Worm (Caenorhabditis elegans) whole organism, mixed stage, embryonic: ENCODE data around the gene F01G10.9.

Experiments
- M03D4.4 ChIP-seq: sonication (generic microtip); optimal IDR thresholded peaks from 2 replicates; lab custom pipeline; 2017; ENCODE audit warnings: mild to moderate bottlenecking, missing genetic modification characterization, missing compliant biosample characterization
- bed-3 ChIP-seq: fragments of 200-800 bp; sonication (Bioruptor generic); optimal IDR thresholded peaks from 3 replicates; lab custom pipeline; 2018; ENCODE audit warnings: mild to moderate bottlenecking, missing genetic modification characterization, moderate library complexity, missing compliant biosample characterization
- blmp-1 ChIP-seq: fragments of 150-350 bp; optimal IDR thresholded peaks from 2 replicates; lab custom pipeline; 2014; ENCODE audit warnings: missing biosample characterization, missing genetic modification characterization
- ceh-43 ChIP-seq: fragments of 200-800 bp; sonication (Bioruptor generic); optimal IDR thresholded peaks from 2 replicates; lab custom pipeline; 2018; ENCODE audit warnings: mild to moderate bottlenecking, missing genetic modification characterization, moderate library complexity, missing compliant biosample characterization
- ceh-83 ChIP-seq: fragments of 200-800 bp; sonication (Bioruptor generic); optimal IDR thresholded peaks from 2 replicates; lab custom pipeline; 2018; ENCODE audit warnings: mild to moderate bottlenecking, missing genetic modification characterization, missing compliant biosample characterization
- cnd-1 ChIP-seq: fragments of 200-800 bp; sonication (Bioruptor generic); optimal IDR thresholded peaks from 2 replicates; lab custom pipeline; 2018; ENCODE audit warnings: mild to moderate bottlenecking, missing genetic modification characterization, missing compliant biosample characterization
- drap-1 ChIP-seq: fragments of 200-800 bp; sonication (Bioruptor generic); optimal IDR thresholded peaks from 3 replicates; lab custom pipeline; 2018; ENCODE audit warnings: mild to moderate bottlenecking, missing genetic modification characterization, missing compliant biosample characterization
- elt-1 ChIP-seq: sonication (generic microtip); optimal IDR thresholded peaks from 2 replicates; lab custom pipeline; 2017; ENCODE audit warnings: missing genetic modification characterization, mild to moderate bottlenecking, missing compliant biosample characterization, antibody characterized with exemption, moderate library complexity, borderline replicate concordance; ENCODE audit not compliant: insufficient read depth
- elt-3 ChIP-seq: fragments of 150-350 bp; optimal IDR thresholded peaks from 2 replicates; lab custom pipeline; 2014; ENCODE audit warnings: missing biosample characterization, missing genetic modification characterization
- ham-2 ChIP-seq: fragments of 200-800 bp; sonication (Bioruptor generic); optimal IDR thresholded peaks from 2 replicates; lab custom pipeline; 2018; ENCODE audit warnings: mild to moderate bottlenecking, missing genetic modification characterization, missing compliant biosample characterization
- hlh-1 ChIP-seq: fragments of 150-350 bp; optimal IDR thresholded peaks from 2 replicates; lab custom pipeline; 2014; ENCODE audit warnings: missing biosample characterization, missing genetic modification reagents, missing genetic modification characterization
- lin-13 ChIP-seq: fragments of 150-350 bp; optimal IDR thresholded peaks from 2 replicates; lab custom pipeline; 2014; ENCODE audit warnings: missing biosample characterization, missing genetic modification characterization
- lin-32 ChIP-seq: fragments of 200-800 bp; sonication (Bioruptor generic); optimal IDR thresholded peaks from 2 replicates; lab custom pipeline; 2018; ENCODE audit warnings: mild to moderate bottlenecking, missing genetic modification characterization, missing compliant biosample characterization
- lsy-2 ChIP-seq: fragments of 150-350 bp; optimal IDR thresholded peaks from 2 replicates; lab custom pipeline; 2014; ENCODE audit warnings: missing biosample characterization, missing genetic modification characterization
- mab-5 ChIP-seq: fragments of 150-350 bp; optimal IDR thresholded peaks from 2 replicates; lab custom pipeline; 2014; ENCODE audit warnings: missing biosample characterization, missing genetic modification characterization
- nhr-12 ChIP-seq: fragments of 150-350 bp; optimal IDR thresholded peaks from 2 replicates; lab custom pipeline; 2014; ENCODE audit warnings: missing biosample characterization, missing genetic modification characterization
- nhr-2 ChIP-seq: fragments of 150-350 bp; optimal IDR thresholded peaks from 2 replicates; lab custom pipeline; 2014; ENCODE audit warnings: missing biosample characterization, missing genetic modification characterization
- nhr-237 ChIP-seq: fragments of 150-350 bp; optimal IDR thresholded peaks from 2 replicates; lab custom pipeline; 2014; ENCODE audit warnings: missing biosample characterization, missing genetic modification characterization
- nhr-28 ChIP-seq: fragments of 150-350 bp; optimal IDR thresholded peaks from 2 replicates; lab custom pipeline; 2014; ENCODE audit warnings: missing biosample characterization, missing genetic modification characterization
- nhr-76 ChIP-seq: sonication (generic microtip); optimal IDR thresholded peaks from 2 replicates; lab custom pipeline; 2017; ENCODE audit warnings: missing biosample characterization, missing genetic modification characterization
- pha-4 ChIP-seq: fragments of 150-350 bp; optimal IDR thresholded peaks from 2 replicates; lab custom pipeline; 2018; ENCODE audit warnings: missing biosample characterization, missing genetic modification reagents, missing genetic modification characterization
- sem-2 ChIP-seq: fragments of 200-800 bp; sonication (Bioruptor generic); optimal IDR thresholded peaks from 2 replicates; lab custom pipeline; 2018; ENCODE audit warnings: mild to moderate bottlenecking, missing genetic modification characterization, missing compliant biosample characterization
- snpc-4 ChIP-seq: fragments of 150-350 bp; optimal IDR thresholded peaks from 2 replicates; lab custom pipeline; 2014; ENCODE audit warnings: missing biosample characterization, missing genetic modification characterization
- sptf-1 ChIP-seq: sonication (generic microtip); optimal IDR thresholded peaks from 2 replicates; lab custom pipeline; 2017; ENCODE audit warnings: mild to moderate bottlenecking, missing genetic modification characterization, moderate library complexity, missing compliant biosample characterization
- tbx-8 ChIP-seq: fragments of 200-800 bp; sonication (Bioruptor generic); optimal IDR thresholded peaks from 2 replicates; lab custom pipeline; 2018; ENCODE audit warnings: mild to moderate bottlenecking, missing genetic modification characterization, moderate library complexity, missing compliant biosample characterization
- unc-120 ChIP-seq: sonication (generic microtip); optimal IDR thresholded peaks from 2 replicates; lab custom pipeline; 2017; ENCODE audit warnings: missing genetic modification characterization, missing compliant biosample characterization; ENCODE audit not compliant: poor library complexity, severe bottlenecking
- unc-62 ChIP-seq: fragments of 150-350 bp; optimal IDR thresholded peaks from 2 replicates; lab custom pipeline; 2014; ENCODE audit warnings: missing biosample characterization, missing genetic modification reagents, missing genetic modification characterization
- zip-8 ChIP-seq: fragments of 150-350 bp; optimal IDR thresholded peaks from 2 replicates; lab custom pipeline; 2014; ENCODE audit warnings: missing biosample characterization, missing genetic modification characterization
- ztf-11 ChIP-seq: fragments of 150-350 bp; optimal IDR thresholded peaks from 2 replicates; lab custom pipeline; 2014; ENCODE audit warnings: missing biosample characterization, missing genetic modification characterization

The F01G10.9 gene

ce11 chrIV:10251764-10252163 is 7.7 kb downstream of the F01G10.9 start:
- TF ChIP-seq ceh-83 (GFP tag; lab: Kevin White, UChicago) (no peak), elt-3 (no peak), elt-1 (tag; lab: Kevin White, UChicago) (peak; percentile 57), nhr-2 (tag; lab: Kevin White, UChicago) (peak; percentile 74)
- TF ChIP-seq, all 35 proteins: peak for 2

- TF ChIP-seq cnd-1 (tag; lab: Kevin White, UChicago) (no peak), ceh-43 (GFP tag; lab: Kevin White, UChicago) (no peak), elt-1 (tag; lab: Kevin White, UChicago) (no peak), nhr-76 (tag; lab: Kevin White, UChicago) (no peak), unc-120 (tag; lab: Kevin White, UChicago) (no peak), nhr-2 (tag; lab: Kevin White, UChicago) (no peak), sem-2 (GFP tag; lab: Kevin White, UChicago) (no peak), nhr-237 (tag; lab: Kevin White, UChicago) (no peak)
Observed at ce11 chrIV:10251261-10251660, 8.2 kb downstream of the F01G10.9 start.

ce11 chrIV:10250577-10251075 is 8.8 kb downstream of the F01G10.9 start, which contains the start of gene daf-14:
TSS of gene daf-14 (plus strand) at chrIV:10250627.
- TF ChIP-seq hlh-1 (tag; lab: Kevin White, UChicago) = no peak
- no peak for TF ChIP-seq lin-13 (tag; lab: Kevin White, UChicago)
- no peak for TF ChIP-seq blmp-1 (tag; lab: Kevin White, UChicago)
- TF ChIP-seq unc-120 (tag; lab: Kevin White, UChicago) = no peak
- TF ChIP-seq sem-2 (GFP tag; lab: Kevin White, UChicago) = no peak
- TF ChIP-seq zip-8 (tag; lab: Kevin White, UChicago) = no peak
- TF ChIP-seq lsy-2 (tag; lab: Kevin White, UChicago) = no peak
- TF ChIP-seq nhr-237 (tag; lab: Kevin White, UChicago) = no peak
- no peak for TF ChIP-seq ceh-43 (GFP tag; lab: Kevin White, UChicago)

ce11 chrIV:10245666-10246210 is 13.7 kb downstream of the F01G10.9 start, which contains the start of gene F01G10.10:
TSS of gene F01G10.10 (plus strand) at chrIV:10246160.
- TF ChIP-seq nhr-12 (tag; lab: Kevin White, UChicago) (no peak), snpc-4 (no peak), M03D4.4 (tag; lab: Kevin White, UChicago) (no peak), nhr-76 (tag; lab: Kevin White, UChicago) (no peak), tbx-8 (GFP tag; lab: Kevin White, UChicago) (no peak), lin-32 (GFP tag; lab: Kevin White, UChicago) (no peak), nhr-237 (tag; lab: Kevin White, UChicago) (no peak), blmp-1 (tag; lab: Kevin White, UChicago) (peak; percentile 66)

- TF ChIP-seq bed-3 (GFP tag; lab: Kevin White, UChicago) (no peak), mab-5 (tag; lab: Kevin White, UChicago) (no peak), unc-62 (GFP tag; lab: Kevin White, UChicago) (no peak), nhr-76 (tag; lab: Kevin White, UChicago) (no peak), ham-2 (GFP tag; lab: Kevin White, UChicago) (no peak), sptf-1 (tag; lab: Kevin White, UChicago) (no peak), tbx-8 (GFP tag; lab: Kevin White, UChicago) (no peak), lin-32 (GFP tag; lab: Kevin White, UChicago) (no peak), ztf-11 (no peak), elt-3 (no peak), nhr-28 (tag; lab: Kevin White, UChicago) (no peak), nhr-12 (tag; lab: Kevin White, UChicago) (no peak), pha-4 (tag; lab: Kevin White, UChicago) (no peak), drap-1 (GFP tag; lab: Kevin White, UChicago) (no peak), cnd-1 (tag; lab: Kevin White, UChicago) (no peak), blmp-1 (tag; lab: Kevin White, UChicago) (no peak), sem-2 (GFP tag; lab: Kevin White, UChicago) (no peak)
Observed at ce11 chrIV:10243276-10243675, 16.2 kb downstream of the F01G10.9 start, which contains the start of gene tkt-1. TSS of gene tkt-1 (plus strand) at chrIV:10243612.
